Fruit fly (Drosophila melanogaster): ENCODE data around the gene COX7A.

Gene COX7A

DNA sequence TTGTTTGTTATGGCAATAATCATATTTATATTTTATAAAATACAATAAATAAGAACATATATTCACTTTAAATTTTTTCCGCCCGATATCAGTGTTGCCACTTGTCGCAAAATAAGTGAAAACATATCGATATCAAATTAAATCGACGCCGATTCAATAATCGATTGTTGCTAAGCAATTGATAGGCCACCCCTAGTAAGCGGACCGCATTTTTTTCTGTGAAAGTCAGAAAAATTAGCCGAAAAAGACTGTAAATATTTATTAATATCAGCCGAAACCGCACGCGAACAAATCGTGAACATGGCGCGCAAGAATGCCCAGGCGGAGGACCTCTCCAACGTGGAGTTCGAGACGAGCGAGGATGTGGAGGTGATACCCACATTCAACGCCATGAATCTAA lies 27.8 kb downstream of the COX7A start, which contains the start of gene CG7483 (continued):
- TF ChIP-seq CG34376 (GFP tag; optimal IDR thresholded peaks at IDR 0.05) (no peak), CG10543 (GFP tag; optimal IDR thresholded peaks at IDR 0.05) (no peak), peb (GFP tag; IDR thresholded peaks at IDR 0.05) (no peak), CG4854 (GFP tag; optimal IDR thresholded peaks at IDR 0.05) (no peak), Hr51 (GFP tag; optimal IDR thresholded peaks at IDR 0.05) (no peak), slp2 (GFP tag; optimal IDR thresholded peaks at IDR 0.05) (no peak), CG8765 (GFP tag; IDR thresholded peaks at IDR 0.05) (no peak), CG11723 (GFP tag; optimal IDR thresholded peaks at IDR 0.05) (no peak), bbx (GFP tag; IDR thresholded peaks at IDR 0.05; ENCODE audit: partially characterized antibody) (peak; percentile 84), Hmx (GFP tag; optimal IDR thresholded peaks at IDR 0.05) (no peak), CG42726 (GFP tag; IDR thresholded peaks at IDR 0.05; ENCODE audit: partially characterized antibody) (0 out of 2 replicates have a peak, but pooled peaks have one; percentile 39), da (GFP tag; optimal IDR thresholded peaks at IDR 0.05) (no peak), HLHmδ (GFP tag; optimal IDR thresholded peaks at IDR 0.05) (no peak), sisA (GFP tag; IDR thresholded peaks at IDR 0.05) (no peak), CG31388 (GFP tag; optimal IDR thresholded peaks at IDR 0.05) (no peak), eyg (GFP tag; optimal IDR thresholded peaks at IDR 0.05) (no peak), tin (GFP tag; optimal IDR thresholded peaks at IDR 0.05) (no peak), CG32772 (GFP tag; IDR thresholded peaks at IDR 0.05) (no peak), CG17186 (GFP tag; optimal IDR thresholded peaks at IDR 0.05) (no peak), dati (GFP tag; IDR thresholded peaks at IDR 0.05) (no peak), CG31224 (GFP tag; IDR thresholded peaks at IDR 0.05) (no peak), CG1024 (GFP tag; IDR thresholded peaks at IDR 0.05) (no peak), CG13424 (tag; optimal IDR thresholded peaks at IDR 0.05) (no peak), CG15601 (tag; optimal IDR thresholded peaks at IDR 0.05) (peak; percentile 46), CG5953 (GFP tag; IDR thresholded peaks at IDR 0.05) (no peak), CG17361 (GFP tag; IDR thresholded peaks at IDR 0.05) (no peak), Fer2 (tag; optimal IDR thresholded peaks at IDR 0.05) (no peak), CG15514 (GFP tag; optimal IDR thresholded peaks at IDR 0.05) (peak; percentile 39), klu (GFP tag; IDR thresholded peaks at IDR 0.05) (no peak), ranshi (GFP tag; IDR thresholded peaks at IDR 0.05) (no peak), Rx (GFP tag; IDR thresholded peaks at IDR 0.05) (no peak), lola (GFP tag; optimal IDR thresholded peaks at IDR 0.05) (no peak), wor (GFP tag; IDR thresholded peaks at IDR 0.05) (no peak), pho (GFP tag; optimal IDR thresholded peaks at IDR 0.05) (no peak), CG6683 (GFP tag; optimal IDR thresholded peaks at IDR 0.05) (no peak), zfh1 (GFP tag; IDR thresholded peaks at IDR 0.05) (no peak), p53 (GFP tag; optimal IDR thresholded peaks at IDR 0.05) (no peak), Awh (GFP tag; IDR thresholded peaks at IDR 0.05) (no peak), CG10431 (GFP tag; optimal IDR thresholded peaks at IDR 0.05) (no peak), CG11504 (tag; optimal IDR thresholded peaks at IDR 0.05) (peak; percentile 86), CG4404 (GFP tag; IDR thresholded peaks at IDR 0.05) (no peak), C15 (GFP tag; IDR thresholded peaks at IDR 0.05) (no peak), CG6254 (GFP tag; optimal IDR thresholded peaks at IDR 0.05) (no peak), wek (GFP tag; optimal IDR thresholded peaks at IDR 0.05) (no peak), CG8089 (GFP tag; optimal IDR thresholded peaks at IDR 0.05) (no peak), CG13287 (GFP tag; IDR thresholded peaks at IDR 0.05; ENCODE audit: partially characterized antibody) (peak; percentile 95), CG11247 (GFP tag; IDR thresholded peaks at IDR 0.05) (no peak), CG10565 (GFP tag; optimal IDR thresholded peaks at IDR 0.05) (no peak), CG4820 (GFP tag; optimal IDR thresholded peaks at IDR 0.05) (no peak), Drgx (GFP tag; IDR thresholded peaks at IDR 0.05) (no peak), Scr (GFP tag; IDR thresholded peaks at IDR 0.05; ENCODE audit: partially characterized antibody) (peak; percentile 81), Ssrp (tag; optimal IDR thresholded peaks at IDR 0.05) (no peak)
